Fruit fly (Drosophila melanogaster) whole organism, wandering third instar larva: ENCODE data around the gene mRpL4.

Experiments
- Abd-B ChIP-seq: fragments of >200 bp; optimal IDR thresholded peaks from 2 replicates; lab custom pipeline; 2017; ENCODE audit warnings: missing biosample characterization, missing genetic modification characterization
- CG32264 ChIP-seq: fragments of 200-800 bp; sonication (Bioruptor generic); optimal IDR thresholded peaks from 2 replicates; lab custom pipeline; 2016; ENCODE audit warnings: missing biosample characterization, missing genetic modification characterization
- CG9705 ChIP-seq: fragments of 200-800 bp; sonication (Bioruptor generic); optimal IDR thresholded peaks from 2 replicates; lab custom pipeline; 2018; ENCODE audit warnings: missing biosample characterization, mild to moderate bottlenecking, missing genetic modification characterization
- CrebA ChIP-seq: fragments of 200-800 bp; sonication (Bioruptor generic); optimal IDR thresholded peaks from 2 replicates; lab custom pipeline; 2016; ENCODE audit warnings: missing biosample characterization, mild to moderate bottlenecking, missing genetic modification characterization, borderline replicate concordance
- Dfd ChIP-seq: fragments of >200 bp; optimal IDR thresholded peaks from 2 replicates; lab custom pipeline; 2017; ENCODE audit warnings: missing biosample characterization, missing genetic modification characterization
- Dif ChIP-seq: fragments of 200-275, 200-300 bp; sonication (Bioruptor generic); optimal IDR thresholded peaks from 2 replicates; lab custom pipeline; 2018; ENCODE audit warnings: missing biosample characterization, missing genetic modification characterization; ENCODE audit not compliant: partially characterized antibody
- GATAd ChIP-seq: sonication (Bioruptor generic); optimal IDR thresholded peaks from 2 replicates; lab custom pipeline; 2016; ENCODE audit warnings: missing biosample characterization, missing genetic modification characterization
- HLH106 ChIP-seq: fragments of 200-800 bp; optimal IDR thresholded peaks from 3 replicates; lab custom pipeline; 2019; ENCODE audit warnings: missing biosample characterization, mild to moderate bottlenecking, missing genetic modification characterization, moderate library complexity
- Hnf4 ChIP-seq: fragments of 200-800 bp; sonication (Bioruptor generic); optimal IDR thresholded peaks from 2 replicates; lab custom pipeline; 2016; ENCODE audit warnings: missing biosample characterization, mild to moderate bottlenecking, missing genetic modification characterization
- Hr78 ChIP-seq: fragments of >200 bp; optimal IDR thresholded peaks from 2 replicates; lab custom pipeline; 2017; ENCODE audit warnings: missing biosample characterization, missing genetic modification characterization
- Hr83 ChIP-seq: fragments of 200-300 bp; sonication (Bioruptor generic); optimal IDR thresholded peaks from 2 replicates; lab custom pipeline; 2016; ENCODE audit warnings: missing biosample characterization, mild to moderate bottlenecking, missing genetic modification characterization, moderate library complexity; ENCODE audit not compliant: poor library complexity, severe bottlenecking
- Jra ChIP-seq: sonication (Bioruptor generic); optimal IDR thresholded peaks from 2 replicates; lab custom pipeline; 2016; ENCODE audit warnings: missing biosample characterization, missing genetic modification characterization
- Mio ChIP-seq: sonication (Bioruptor generic); optimal IDR thresholded peaks from 2 replicates; lab custom pipeline; 2016; ENCODE audit warnings: missing biosample characterization, missing genetic modification characterization
- Myc ChIP-seq: fragments of >200 bp; optimal IDR thresholded peaks from 2 replicates; lab custom pipeline; 2017
- OdsH ChIP-seq: fragments of 200-800 bp; sonication (Bioruptor generic); optimal IDR thresholded peaks from 2 replicates; lab custom pipeline; 2016; ENCODE audit warnings: missing biosample characterization, mild to moderate bottlenecking, missing genetic modification characterization
- Rel ChIP-seq, 2 experiments: fragments of 200-800 bp; sonication (Bioruptor generic) in 1 of 2; optimal IDR thresholded peaks; 2 replicates in 1 of 2; 3 replicates in 1 of 2; lab custom pipeline; 2016 to 2019; ENCODE audit warnings: mild to moderate bottlenecking in 2 of 2, missing biosample characterization in 2 of 2, missing genetic modification characterization in 2 of 2, moderate library complexity in 1 of 2
- Sp1 ChIP-seq: fragments of 200-800 bp; sonication (Bioruptor generic); optimal IDR thresholded peaks from 3 replicates; lab custom pipeline; 2019; ENCODE audit warnings: missing biosample characterization, mild to moderate bottlenecking, missing genetic modification characterization, moderate library complexity
- Vsx2 ChIP-seq: fragments of 200-300, 225-300 bp; sonication (Bioruptor generic); optimal IDR thresholded peaks from 2 replicates; lab custom pipeline; 2018; ENCODE audit warnings: missing biosample characterization, missing genetic modification characterization; ENCODE audit not compliant: partially characterized antibody
- br ChIP-seq: fragments of 200-800 bp; sonication (Bioruptor generic); optimal IDR thresholded peaks from 2 replicates; lab custom pipeline; 2016; ENCODE audit warnings: missing biosample characterization, missing genetic modification characterization
- brk ChIP-seq: fragments of 200-800 bp; sonication (Bioruptor generic); optimal IDR thresholded peaks from 2 replicates; lab custom pipeline; 2016; ENCODE audit warnings: missing biosample characterization, mild to moderate bottlenecking, missing genetic modification characterization
- dl ChIP-seq, 2 experiments: fragments of 175-275, 200-275 bp in 1 of 2; fragments of 200-275 bp in 1 of 2; sonication (Bioruptor generic); optimal IDR thresholded peaks; lab custom pipeline; 2018; ENCODE audit warnings: mild to moderate bottlenecking in 2 of 2, missing biosample characterization in 2 of 2, missing genetic modification characterization in 2 of 2, moderate library complexity in 2 of 2; ENCODE audit not compliant: partially characterized antibody in 2 of 2, insufficient read depth in 1 of 2
- dmrt93B ChIP-seq: fragments of 200-800 bp; sonication (Bioruptor generic); optimal IDR thresholded peaks from 2 replicates; lab custom pipeline; 2018; ENCODE audit warnings: missing biosample characterization, mild to moderate bottlenecking, missing genetic modification characterization
- dsf ChIP-seq: sonication (Bioruptor generic); optimal IDR thresholded peaks from 2 replicates; lab custom pipeline; 2016; ENCODE audit warnings: missing biosample characterization, missing genetic modification characterization, borderline replicate concordance
- ey ChIP-seq: fragments of 200-800 bp; sonication (Bioruptor generic); optimal IDR thresholded peaks from 2 replicates; lab custom pipeline; 2016; ENCODE audit warnings: missing biosample characterization, missing genetic modification characterization
- foxo ChIP-seq, 2 experiments: fragments of 200-800 bp; sonication (Bioruptor generic); optimal IDR thresholded peaks; 2 replicates in 1 of 2; 3 replicates in 1 of 2; lab custom pipeline; 2016 to 2017; ENCODE audit warnings: missing biosample characterization in 2 of 2, missing genetic modification characterization in 2 of 2
- fru ChIP-seq: fragments of 200-800 bp; sonication (Bioruptor generic); optimal IDR thresholded peaks from 3 replicates; lab custom pipeline; 2016; ENCODE audit warnings: missing biosample characterization, mild to moderate bottlenecking, missing genetic modification characterization
- h ChIP-seq: fragments of 200-800 bp; sonication (Bioruptor generic); optimal IDR thresholded peaks from 3 replicates; lab custom pipeline; 2016; ENCODE audit warnings: missing biosample characterization, mild to moderate bottlenecking, missing genetic modification characterization
- jim ChIP-seq: fragments of 175-275, 200-325 bp; sonication (Bioruptor generic); optimal IDR thresholded peaks from 2 replicates; lab custom pipeline; 2016; ENCODE audit warnings: missing biosample characterization, mild to moderate bottlenecking, missing genetic modification characterization
- lola ChIP-seq: fragments of >200 bp; optimal IDR thresholded peaks from 2 replicates; lab custom pipeline; 2017; ENCODE audit warnings: missing biosample characterization, missing genetic modification characterization
- pan ChIP-seq: fragments of >200 bp; optimal IDR thresholded peaks from 2 replicates; lab custom pipeline; 2017
- psq ChIP-seq: fragments of 200-800 bp; sonication (Bioruptor generic); optimal IDR thresholded peaks from 3 replicates; lab custom pipeline; 2017; ENCODE audit warnings: missing biosample characterization, mild to moderate bottlenecking, missing genetic modification characterization, moderate library complexity
- rgr ChIP-seq: fragments of 200-800 bp; sonication (Bioruptor generic); optimal IDR thresholded peaks from 3 replicates; lab custom pipeline; 2016; ENCODE audit warnings: missing biosample characterization, mild to moderate bottlenecking, missing genetic modification characterization
- sage ChIP-seq: fragments of 200-800 bp; sonication (Bioruptor generic); optimal IDR thresholded peaks from 2 replicates; lab custom pipeline; 2016; ENCODE audit warnings: missing biosample characterization, mild to moderate bottlenecking, missing genetic modification characterization
- sv ChIP-seq: fragments of 200-800 bp; sonication (Bioruptor generic); optimal IDR thresholded peaks from 3 replicates; lab custom pipeline; 2016; ENCODE audit warnings: missing biosample characterization, missing genetic modification characterization
- tai ChIP-seq: sonication (Bioruptor generic); optimal IDR thresholded peaks from 2 replicates; lab custom pipeline; 2016; ENCODE audit warnings: missing biosample characterization, missing genetic modification characterization
- usp ChIP-seq: fragments of >200 bp; optimal IDR thresholded peaks from 2 replicates; lab custom pipeline; 2017; ENCODE audit warnings: missing biosample characterization, missing genetic modification characterization
- woc ChIP-seq: sonication (Bioruptor generic); optimal IDR thresholded peaks from 2 replicates; lab custom pipeline; 2016; ENCODE audit warnings: missing biosample characterization, mild to moderate bottlenecking, missing genetic modification characterization

mRpL4 gene

DNA sequence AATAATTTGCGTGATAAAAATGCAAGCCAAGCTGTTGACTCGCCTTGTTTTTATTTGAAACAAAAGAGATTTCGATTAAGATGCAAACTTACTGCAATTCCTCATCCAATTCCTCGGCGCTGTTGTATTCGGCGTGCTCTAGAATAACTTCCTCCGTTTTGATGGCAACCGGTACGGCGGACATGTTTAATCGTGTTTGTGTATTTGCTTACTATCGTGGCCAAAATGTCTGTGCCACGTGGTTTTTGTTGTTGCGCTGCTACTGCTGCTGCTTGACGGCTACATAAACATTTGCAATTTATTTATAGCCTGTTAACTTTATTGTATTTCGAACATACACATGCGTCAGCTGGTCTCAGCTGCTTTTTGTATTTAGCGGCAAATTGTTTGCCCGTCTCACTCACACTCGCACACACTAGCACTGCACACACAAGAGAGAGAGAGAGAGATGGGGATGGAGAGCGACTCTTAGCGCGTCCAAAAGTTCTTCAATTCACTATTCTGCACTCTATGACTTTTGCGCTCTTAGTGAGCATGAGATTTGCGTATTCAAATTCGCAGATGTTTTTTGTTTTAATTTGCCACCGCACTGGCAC, 41.8 kb downstream of the mRpL4 start:
- TF ChIP-seq rgr (GFP tag; lab: Kevin White, UChicago) (no peak), dl (GFP tag; optimal IDR thresholded peaks at IDR 0.05; lab: Kevin White, UChicago; ENCODE audit: insufficient read depth in 1 of 2, partially characterized antibody in 2 of 2) (peak in 1 of 2 experiments; percentile 18)

DNA sequence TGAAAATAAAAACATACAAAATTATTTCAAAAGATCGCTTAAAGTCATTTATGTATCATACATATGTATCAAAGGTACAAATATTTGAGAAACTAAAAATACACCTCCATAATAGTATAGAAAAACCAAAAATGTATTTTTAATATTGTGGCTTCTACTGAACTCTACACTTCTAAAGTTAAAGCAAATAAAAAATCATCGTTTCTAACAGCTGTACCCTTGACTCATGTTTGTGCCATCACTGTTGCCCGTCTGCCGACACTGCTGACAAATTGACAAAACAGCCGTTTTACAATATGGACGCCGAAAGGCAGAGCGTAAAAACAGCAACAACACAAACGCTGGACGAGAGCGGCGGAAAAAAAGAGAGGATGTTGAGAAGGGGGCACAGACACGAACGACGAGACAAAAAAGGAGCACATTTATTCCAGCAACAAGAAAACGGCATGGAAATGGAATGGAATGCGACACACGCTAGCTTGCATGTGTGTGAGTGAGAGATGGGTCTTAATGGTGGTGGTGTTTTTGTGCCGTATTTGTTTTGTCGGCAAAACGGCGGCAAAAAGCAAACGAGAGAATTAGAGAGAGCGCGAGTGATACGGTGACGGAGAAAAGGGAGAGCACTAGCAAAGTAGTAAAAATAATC, 42.4 kb downstream of the mRpL4 start:
- TF ChIP-seq Dif: peak; percentile 82
- peak; percentile 46 for TF ChIP-seq ey (GFP tag; lab: Kevin White, UChicago)
- peak; percentile 53 to 72 for TF ChIP-seq dl (GFP tag; optimal IDR thresholded peaks at IDR 0.05; lab: Kevin White, UChicago; ENCODE audit: insufficient read depth in 1 of 2, partially characterized antibody in 2 of 2)
- peak; percentile 40 for TF ChIP-seq CG32264 (GFP tag; lab: Kevin White, UChicago)
- no peak for TF ChIP-seq Hr78 (GFP tag; lab: Kevin White, UChicago)
- peak; percentile 69 for TF ChIP-seq fru (GFP tag; lab: Kevin White, UChicago)
- TF ChIP-seq dsf (GFP tag; lab: Kevin White, UChicago): peak; percentile 42
- TF ChIP-seq Abd-B: no peak
- peak; percentile 63 for TF ChIP-seq h (GFP tag; lab: Kevin White, UChicago)
- TF ChIP-seq Myc (lab: Kevin White, UChicago): no peak
- TF ChIP-seq Sp1 (GFP tag; lab: Kevin White, UChicago): peak; percentile 51
- peak; percentile 41 for TF ChIP-seq sv (GFP tag; lab: Kevin White, UChicago)
- TF ChIP-seq OdsH (GFP tag; lab: Kevin White, UChicago): peak; percentile 47
- no peak for TF ChIP-seq woc (GFP tag; lab: Kevin White, UChicago)
- TF ChIP-seq Hr83 (GFP tag; lab: Kevin White, UChicago): peak; percentile 57
- peak; percentile 93 for TF ChIP-seq psq
- peak; percentile 72 for TF ChIP-seq br
- TF ChIP-seq Hnf4 (GFP tag; lab: Kevin White, UChicago): peak; percentile 17
- no peak for TF ChIP-seq CG9705 (GFP tag; lab: Kevin White, UChicago)
- peak; percentile 70 for TF ChIP-seq rgr (GFP tag; lab: Kevin White, UChicago)
- peak; percentile 70 for TF ChIP-seq sage (GFP tag; lab: Kevin White, UChicago)
- peak; percentile 59 for TF ChIP-seq HLH106 (tag; lab: Kevin White, UChicago)
- no peak for TF ChIP-seq pan
- TF ChIP-seq usp (GFP tag; lab: Kevin White, UChicago): no peak
- no peak for TF ChIP-seq tai
- TF ChIP-seq jim: no peak
- no peak for TF ChIP-seq Vsx2
- peak; percentile 86 for TF ChIP-seq CrebA (GFP tag; lab: Kevin White, UChicago)
- TF ChIP-seq brk: peak; percentile 72
- TF ChIP-seq Jra: peak; percentile 50
- TF ChIP-seq foxo (GFP tag; optimal IDR thresholded peaks at IDR 0.05; lab: Kevin White, UChicago): peak; percentile 61 to 74
- no peak for TF ChIP-seq Rel (GFP tag; optimal IDR thresholded peaks at IDR 0.05; lab: Kevin White, UChicago)
- peak; percentile 44 for TF ChIP-seq Rel (tag; optimal IDR thresholded peaks at IDR 0.05; lab: Kevin White, UChicago)
- TF ChIP-seq dmrt93B (GFP tag; lab: Kevin White, UChicago): peak; percentile 21

DNA sequence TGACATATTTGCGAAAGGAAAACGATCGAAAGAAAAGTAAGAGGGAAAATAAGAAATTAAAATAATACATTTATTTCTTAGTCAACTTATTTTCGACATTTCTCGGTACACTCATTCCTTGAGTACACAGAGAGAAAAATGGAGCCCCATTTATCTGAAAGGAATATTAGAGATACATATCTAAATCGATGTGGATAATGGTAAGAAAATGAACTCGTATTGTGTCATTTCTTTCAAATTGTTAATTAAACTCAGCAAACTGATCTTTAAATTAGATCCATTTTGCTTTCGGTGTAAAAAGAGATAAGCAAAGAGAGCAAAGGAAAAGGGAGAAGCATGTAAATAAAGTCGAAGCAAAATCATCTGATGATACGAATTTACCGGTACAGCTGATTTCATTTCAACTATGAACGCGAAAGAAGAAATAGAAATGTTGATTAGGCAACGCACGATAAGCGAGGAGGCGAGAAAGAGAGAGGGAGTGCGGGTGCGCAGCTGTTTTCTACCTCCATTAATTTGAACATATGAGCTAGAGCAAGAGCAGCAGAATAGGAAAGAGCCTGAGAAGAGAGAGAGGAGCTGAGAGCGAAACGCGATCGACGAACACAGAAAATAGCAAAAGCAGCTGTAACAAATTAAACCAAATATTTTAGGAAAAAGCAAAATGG, 43.1 kb downstream of the mRpL4 start:
- TF ChIP-seq dsf (GFP tag; lab: Kevin White, UChicago): peak; percentile 11
- peak; percentile 33 to 89 for TF ChIP-seq foxo (GFP tag; optimal IDR thresholded peaks at IDR 0.05; lab: Kevin White, UChicago)
- peak; percentile 91 for TF ChIP-seq h (GFP tag; lab: Kevin White, UChicago)
- TF ChIP-seq jim: no peak
- no peak for TF ChIP-seq Myc (lab: Kevin White, UChicago)
- no peak for TF ChIP-seq usp (GFP tag; lab: Kevin White, UChicago)
- TF ChIP-seq Hr78 (GFP tag; lab: Kevin White, UChicago): no peak
- TF ChIP-seq dmrt93B (GFP tag; lab: Kevin White, UChicago): peak; percentile 72
- peak; percentile 90 for TF ChIP-seq br
- TF ChIP-seq CG9705 (GFP tag; lab: Kevin White, UChicago): peak; percentile 63
- peak; percentile 89 for TF ChIP-seq Sp1 (GFP tag; lab: Kevin White, UChicago)
- no peak for TF ChIP-seq woc (GFP tag; lab: Kevin White, UChicago)
- peak; percentile 60 for TF ChIP-seq Jra
- TF ChIP-seq pan: no peak
- TF ChIP-seq rgr (GFP tag; lab: Kevin White, UChicago): peak; percentile 91
- TF ChIP-seq OdsH (GFP tag; lab: Kevin White, UChicago): peak; percentile 80
- TF ChIP-seq sage (GFP tag; lab: Kevin White, UChicago): peak; percentile 77
- peak; percentile 17 for TF ChIP-seq Mio (GFP tag; lab: Kevin White, UChicago)
- no peak for TF ChIP-seq Rel (GFP tag; optimal IDR thresholded peaks at IDR 0.05; lab: Kevin White, UChicago)
- TF ChIP-seq Rel (tag; optimal IDR thresholded peaks at IDR 0.05; lab: Kevin White, UChicago): peak; percentile 56
- peak; percentile 37 for TF ChIP-seq brk
- peak; percentile 74 for TF ChIP-seq psq
- TF ChIP-seq CrebA (GFP tag; lab: Kevin White, UChicago): peak; percentile 48
- TF ChIP-seq Dfd (GFP tag; lab: Kevin White, UChicago): no peak
- peak; percentile 81 for TF ChIP-seq fru (GFP tag; lab: Kevin White, UChicago)
- no peak for TF ChIP-seq lola (GFP tag; lab: Kevin White, UChicago)
- TF ChIP-seq ey (GFP tag; lab: Kevin White, UChicago): peak; percentile 89
- TF ChIP-seq GATAd (GFP tag; lab: Kevin White, UChicago): peak; percentile 2
- TF ChIP-seq dl (GFP tag; optimal IDR thresholded peaks at IDR 0.05; lab: Kevin White, UChicago; ENCODE audit: insufficient read depth in 1 of 2, partially characterized antibody in 2 of 2): peak in 1 of 2 experiments; percentile 33
- TF ChIP-seq tai: peak; percentile 71
- TF ChIP-seq Hnf4 (GFP tag; lab: Kevin White, UChicago): peak; percentile 84
- TF ChIP-seq Abd-B: no peak
- TF ChIP-seq CG32264 (GFP tag; lab: Kevin White, UChicago): peak; percentile 83
- no peak for TF ChIP-seq Hr83 (GFP tag; lab: Kevin White, UChicago)
